Worm (Caenorhabditis elegans) whole organism, young adult: ENCODE data around the gene gcy-12.

Experiments
- F23B12.7 ChIP-seq: sonication (generic microtip); optimal IDR thresholded peaks from 2 replicates; lab custom pipeline; 2017; ENCODE audit warnings: missing genetic modification characterization, mild to moderate bottlenecking, missing compliant biosample characterization, antibody characterized with exemption, moderate library complexity; ENCODE audit not compliant: insufficient read depth
- F33H1.4 ChIP-seq: fragments of 200-800 bp; sonication (Bioruptor generic); IDR thresholded peaks from 2 replicates; pipeline ENCODE4 v1.3.6; 2022; ENCODE audit warnings: missing genetic modification reagents, missing genetic modification characterization, missing compliant biosample characterization
- ZK185.1 ChIP-seq: sonication (generic microtip); optimal IDR thresholded peaks from 2 replicates; lab custom pipeline; 2016; ENCODE audit warnings: mild to moderate bottlenecking, missing genetic modification characterization, missing compliant biosample characterization; ENCODE audit not compliant: poor library complexity, severe bottlenecking
- aptf-3 ChIP-seq: fragments of 200-800 bp; sonication (Bioruptor generic); IDR thresholded peaks from 2 replicates; pipeline ENCODE4 v1.3.6; 2022; ENCODE audit warnings: missing genetic modification characterization, missing compliant biosample characterization
- atf-7 ChIP-seq: sonication (generic microtip); optimal IDR thresholded peaks from 2 replicates; lab custom pipeline; 2017; ENCODE audit warnings: mild to moderate bottlenecking, missing genetic modification characterization, missing compliant biosample characterization
- attf-6 ChIP-seq: fragments of 200-800 bp; sonication (Bioruptor generic); IDR thresholded peaks from 2 replicates; pipeline ENCODE4 v1.3.6; 2022; ENCODE audit warnings: missing genetic modification reagents, missing genetic modification characterization, missing compliant biosample characterization
- bed-2 ChIP-seq: fragments of 200-800 bp; sonication (Bioruptor generic); IDR thresholded peaks from 2 replicates; pipeline ENCODE4 v1.3.6; 2022; ENCODE audit warnings: missing genetic modification reagents, missing genetic modification characterization, missing compliant biosample characterization
- ceh-79 ChIP-seq: sonication (generic microtip); optimal IDR thresholded peaks from 2 replicates; lab custom pipeline; 2017; ENCODE audit warnings: mild to moderate bottlenecking, missing genetic modification characterization, missing compliant biosample characterization
- efl-1 ChIP-seq: fragments of 150-350 bp; optimal IDR thresholded peaks from 2 replicates; lab custom pipeline; 2014; ENCODE audit warnings: missing biosample characterization, missing genetic modification reagents, missing genetic modification characterization
- lag-1 ChIP-seq: fragments of 200-800 bp; sonication (Bioruptor generic); IDR thresholded peaks from 2 replicates; pipeline ENCODE4 v1.3.6; 2022; ENCODE audit warnings: missing genetic modification reagents, missing genetic modification characterization, missing compliant biosample characterization
- madf-10 ChIP-seq: sonication (generic microtip); optimal IDR thresholded peaks from 2 replicates; lab custom pipeline; 2016; ENCODE audit warnings: mild to moderate bottlenecking, missing genetic modification characterization, missing compliant biosample characterization
- somi-1 ChIP-seq: fragments of 200-800 bp; sonication (Bioruptor generic); optimal IDR thresholded peaks from 2 replicates; lab custom pipeline; 2018; ENCODE audit warnings: mild to moderate bottlenecking, missing genetic modification characterization, missing compliant biosample characterization
- unc-62 ChIP-seq: fragments of 150-350 bp; optimal IDR thresholded peaks from 2 replicates; lab custom pipeline; 2014; ENCODE audit warnings: missing biosample characterization, missing genetic modification reagents, missing genetic modification characterization
- zfh-2 ChIP-seq: fragments of 200-800 bp; sonication (Bioruptor generic); conservative IDR thresholded peaks from 2 replicates; pipeline ENCODE4 v1.3.6; 2022; ENCODE audit warnings: missing genetic modification reagents, missing genetic modification characterization, missing compliant biosample characterization

- TF ChIP-seq ZK185.1 (tag; lab: Kevin White, UChicago) (peak; percentile 8), zfh-2 (no peak), attf-6 (GFP tag; lab: Robert Waterston, UW) (no peak), ceh-79 (tag; lab: Kevin White, UChicago) (no peak), atf-7 (tag; lab: Kevin White, UChicago) (no peak), efl-1 (GFP tag; lab: Kevin White, UChicago) (no peak), F33H1.4 (no peak), unc-62 (GFP tag; lab: Kevin White, UChicago) (no peak), somi-1 (GFP tag; lab: Kevin White, UChicago) (no peak), aptf-3 (no peak), bed-2 (GFP tag; lab: Robert Waterston, UW) (no peak), lag-1 (GFP tag; lab: Robert Waterston, UW) (no peak), F23B12.7 (no peak), madf-10 (no peak)
Measured at ce11 chrII:5340672-5341568, 29.1 kb downstream of the gcy-12 start.
